Worm (Caenorhabditis elegans): ENCODE results near the gene ssq-2.

- TF ChIP-seq lin-15B (tag; optimal IDR thresholded peaks at IDR 0.05) (no peak), ces-1 (GFP tag; optimal IDR thresholded peaks at IDR 0.05) (no peak), nhr-11 (tag; optimal IDR thresholded peaks at IDR 0.05) (no peak), ama-1 (optimal IDR thresholded peaks at IDR 0.05) (no peak), ceh-88 (GFP tag; IDR thresholded peaks at IDR 0.05) (no peak), zag-1 (tag; optimal IDR thresholded peaks at IDR 0.05) (no peak), aly-2 (tag; optimal IDR thresholded peaks at IDR 0.05) (no peak)
These were observed 19.9 kb upstream of the ssq-2 start, which contains the start of gene Y9C9A.16 for ce11 chrIV:4975995-4976394.

All from whole organism, L1 larva.